Worm (Caenorhabditis elegans): ENCODE measurements around the gene srh-71.

srh-71 gene

ce11 chrII:3149521-3150190 lies 26.4 kb downstream of the srh-71 start, which contains the start of the genes T10D4.11 and T10D4.1:
T10D4.11 (minus strand) TSS chrII:3149621.
T10D4.1 (plus strand) TSS chrII:3150140.
- TF ChIP-seq dao-5 (tag; optimal IDR thresholded peaks at IDR 0.05) (no peak), W03F9.2 (tag; optimal IDR thresholded peaks at IDR 0.05) (no peak), him-1 (tag; optimal IDR thresholded peaks at IDR 0.05) (no peak)

ce11 chrII:3151615-3152014 lies 28.3 kb downstream of the srh-71 start, which contains the start of the genes T10D4.14 and T10D4.19:
T10D4.14 (minus strand) TSS chrII:3151715.
T10D4.19 (plus strand) TSS chrII:3151918.
- TF ChIP-seq W03F9.2 (tag; optimal IDR thresholded peaks at IDR 0.05) (no peak), him-1 (tag; optimal IDR thresholded peaks at IDR 0.05) (no peak), dao-5 (tag; optimal IDR thresholded peaks at IDR 0.05) (no peak)

- TF ChIP-seq dao-5 (tag; optimal IDR thresholded peaks at IDR 0.05) (no peak), W03F9.2 (tag; optimal IDR thresholded peaks at IDR 0.05) (no peak), him-1 (tag; optimal IDR thresholded peaks at IDR 0.05) (no peak)
Observed at ce11 chrII:3154383-3154782, 31.1 kb downstream of the srh-71 start, which contains the start of gene sri-32. sri-32 (minus strand) TSS chrII:3154483.

ce11 chrII:3156749-3157148 lies 33.4 kb downstream of the srh-71 start, which contains the start of gene sri-33:
sri-33 (minus strand) TSS chrII:3156849.
- TF ChIP-seq dao-5 (tag; optimal IDR thresholded peaks at IDR 0.05) (no peak), him-1 (tag; optimal IDR thresholded peaks at IDR 0.05) (no peak), W03F9.2 (tag; optimal IDR thresholded peaks at IDR 0.05) (no peak)

- TF ChIP-seq dao-5 (tag; optimal IDR thresholded peaks at IDR 0.05) (no peak), him-1 (tag; optimal IDR thresholded peaks at IDR 0.05) (no peak), W03F9.2 (tag; optimal IDR thresholded peaks at IDR 0.05) (no peak)
Observed at ce11 chrII:3158985-3159384, 35.7 kb downstream of the srh-71 start, which contains the start of gene sri-34. sri-34 (minus strand) TSS chrII:3159085.

ce11 chrII:3170089-3170488 lies 46.8 kb downstream of the srh-71 start, which contains the start of gene fbxc-55:
fbxc-55 (minus strand) TSS chrII:3170189.
- TF ChIP-seq dao-5 (tag; optimal IDR thresholded peaks at IDR 0.05) (no peak), W03F9.2 (tag; optimal IDR thresholded peaks at IDR 0.05) (no peak), him-1 (tag; optimal IDR thresholded peaks at IDR 0.05) (no peak)

ce11 chrII:3172176-3172575 lies 48.9 kb downstream of the srh-71 start, which contains the start of gene Y27F2A.10:
Y27F2A.10 (minus strand) TSS chrII:3172276.
- no peak for TF ChIP-seq W03F9.2 (tag; optimal IDR thresholded peaks at IDR 0.05)
- no peak for TF ChIP-seq him-1 (tag; optimal IDR thresholded peaks at IDR 0.05)
- no peak for TF ChIP-seq dao-5 (tag; optimal IDR thresholded peaks at IDR 0.05)
